Fruit fly (Drosophila melanogaster) whole organism, embryonic: ENCODE measurements around the gene CG11617.

ENCODE experiments used
- ATbp ChIP-seq: fragments of 200-800 bp; sonication (Bioruptor generic); optimal IDR thresholded peaks from 2 replicates; lab custom pipeline; 2017; ENCODE audit warnings: missing biosample characterization, mild to moderate bottlenecking, missing genetic modification characterization, missing genetic modification reagents
- CG11398 ChIP-seq: fragments of 200-800 bp; sonication (Bioruptor generic); optimal IDR thresholded peaks from 2 replicates; lab custom pipeline; 2016; ENCODE audit warnings: missing biosample characterization, missing genetic modification characterization
- CG12071 ChIP-seq: fragments of 200-800 bp; sonication (Bioruptor generic); optimal IDR thresholded peaks from 3 replicates; lab custom pipeline; 2018; ENCODE audit warnings: missing biosample characterization, mild to moderate bottlenecking, missing genetic modification characterization
- CG12299 ChIP-seq: fragments of 200-800 bp; sonication (Bioruptor generic); optimal IDR thresholded peaks from 2 replicates; lab custom pipeline; 2018; ENCODE audit warnings: missing biosample characterization, mild to moderate bottlenecking, missing genetic modification characterization
- CG14050 ChIP-seq: fragments of 200-800 bp; sonication (Bioruptor generic); IDR thresholded peaks from 3 replicates; pipeline ENCODE4 v1.3.6; 2022; ENCODE audit warnings: missing biosample characterization, missing genetic modification characterization
- CG1529 ChIP-seq: fragments of 200-800 bp; sonication (Bioruptor generic); optimal IDR thresholded peaks from 3 replicates; lab custom pipeline; 2018; ENCODE audit warnings: missing biosample characterization, missing genetic modification characterization
- CG16779 ChIP-seq: fragments of 200-800 bp; sonication (Bioruptor generic); IDR thresholded peaks from 2 replicates; pipeline ENCODE4 v1.3.6; 2022; ENCODE audit warnings: missing biosample characterization, missing genetic modification characterization
- CG17361 ChIP-seq: fragments of 200-800 bp; sonication (Bioruptor generic); IDR thresholded peaks from 3 replicates; pipeline ENCODE4 v1.3.6; 2022; ENCODE audit warnings: missing biosample characterization, missing genetic modification characterization
- CG17802 ChIP-seq: fragments of 200-800 bp; sonication (Bioruptor generic); optimal IDR thresholded peaks from 2 replicates; lab custom pipeline; 2018; ENCODE audit warnings: missing biosample characterization, mild to moderate bottlenecking, missing genetic modification characterization, moderate library complexity
- CG34376 ChIP-seq: fragments of 200-800 bp; sonication (Bioruptor generic); optimal IDR thresholded peaks from 2 replicates; lab custom pipeline; 2018; ENCODE audit warnings: missing biosample characterization, mild to moderate bottlenecking, missing genetic modification characterization
- CG4360 ChIP-seq: fragments of 200-800 bp; sonication (Bioruptor generic); IDR thresholded peaks from 2 replicates; pipeline ENCODE4 v1.3.6; 2022; ENCODE audit warnings: missing biosample characterization, missing genetic modification characterization
- CG4424 ChIP-seq: fragments of 200-800 bp; sonication (Bioruptor generic); optimal IDR thresholded peaks from 3 replicates; lab custom pipeline; 2016; ENCODE audit warnings: missing biosample characterization, missing genetic modification characterization
- CG6854 ChIP-seq: fragments of 200-800 bp; sonication (Bioruptor generic); optimal IDR thresholded peaks from 3 replicates; lab custom pipeline; 2017; ENCODE audit warnings: missing biosample characterization, mild to moderate bottlenecking, missing genetic modification characterization
- CG7271 ChIP-seq: fragments of 200-800 bp; sonication (Bioruptor generic); optimal IDR thresholded peaks from 2 replicates; lab custom pipeline; 2018; ENCODE audit warnings: missing biosample characterization, mild to moderate bottlenecking, missing genetic modification characterization, moderate library complexity
- CG7556 ChIP-seq: fragments of 200-800 bp; sonication (Bioruptor generic); optimal IDR thresholded peaks from 2 replicates; lab custom pipeline; 2017; ENCODE audit warnings: missing biosample characterization, mild to moderate bottlenecking, missing genetic modification characterization
- CG8359 ChIP-seq: fragments of 200-800 bp; sonication (Bioruptor generic); optimal IDR thresholded peaks from 2 replicates; lab custom pipeline; 2017; ENCODE audit warnings: missing biosample characterization, mild to moderate bottlenecking, missing genetic modification characterization, borderline replicate concordance
- CG8944 ChIP-seq: fragments of 200-800 bp; sonication (Bioruptor generic); optimal IDR thresholded peaks from 3 replicates; lab custom pipeline; 2016; ENCODE audit warnings: missing biosample characterization, missing genetic modification characterization
- CG9215 ChIP-seq: fragments of 200-800 bp; sonication (Bioruptor generic); IDR thresholded peaks from 2 replicates; pipeline ENCODE4 v1.3.6; 2022; ENCODE audit warnings: missing biosample characterization, missing genetic modification characterization
- CG9797 ChIP-seq: fragments of 200-800 bp; sonication (Bioruptor generic); optimal IDR thresholded peaks from 3 replicates; lab custom pipeline; 2018; ENCODE audit warnings: missing biosample characterization, mild to moderate bottlenecking, missing genetic modification characterization
- CG9876 ChIP-seq: fragments of 200-800 bp; sonication (Bioruptor generic); optimal IDR thresholded peaks from 2 replicates; lab custom pipeline; 2016; ENCODE audit warnings: missing biosample characterization, missing genetic modification characterization
- Dbx ChIP-seq: fragments of 200-800 bp; sonication (Bioruptor generic); IDR thresholded peaks from 3 replicates; pipeline ENCODE4 v1.3.6; 2022; ENCODE audit warnings: missing biosample characterization, missing genetic modification characterization
- Deaf1 ChIP-seq: fragments of 200-800 bp; optimal IDR thresholded peaks from 3 replicates; lab custom pipeline; 2019; ENCODE audit warnings: missing biosample characterization, mild to moderate bottlenecking, missing genetic modification characterization, moderate library complexity
- Drgx ChIP-seq: fragments of 200-800 bp; sonication (Bioruptor generic); IDR thresholded peaks from 2 replicates; pipeline ENCODE4 v1.3.6; 2022; ENCODE audit warnings: missing biosample characterization, missing genetic modification characterization
- Elba2 ChIP-seq: fragments of 200-800 bp; sonication (Bioruptor generic); optimal IDR thresholded peaks from 3 replicates; lab custom pipeline; 2016; ENCODE audit warnings: missing biosample characterization, missing genetic modification characterization
- H2.0 ChIP-seq: fragments of 200-800 bp; sonication (Bioruptor generic); IDR thresholded peaks from 2 replicates; pipeline ENCODE4 v1.3.6; 2022; ENCODE audit warnings: missing biosample characterization, missing genetic modification characterization
- HHEX ChIP-seq: fragments of 200-800 bp; sonication (Bioruptor generic); optimal IDR thresholded peaks from 3 replicates; lab custom pipeline; 2017; ENCODE audit warnings: missing biosample characterization, mild to moderate bottlenecking, missing genetic modification characterization, missing genetic modification reagents
- HmgD ChIP-seq: fragments of 200-800 bp; sonication (Bioruptor generic); optimal IDR thresholded peaks from 3 replicates; lab custom pipeline; 2016; ENCODE audit warnings: missing biosample characterization, missing genetic modification characterization
- Lim3 ChIP-seq: fragments of 200-800 bp; sonication (Bioruptor generic); IDR thresholded peaks from 2 replicates; pipeline ENCODE4 v1.3.6; 2022; ENCODE audit warnings: missing biosample characterization, missing genetic modification characterization
- Neu2 ChIP-seq: fragments of 200-800 bp; sonication (Bioruptor generic); optimal IDR thresholded peaks from 3 replicates; lab custom pipeline; 2016; ENCODE audit warnings: missing biosample characterization, missing genetic modification characterization, borderline replicate concordance
- Oaz ChIP-seq: fragments of 200-800 bp; sonication (Bioruptor generic); IDR thresholded peaks from 2 replicates; pipeline ENCODE4 v1.3.6; 2022; ENCODE audit warnings: missing biosample characterization, missing genetic modification characterization
- Rx ChIP-seq: fragments of 200-800 bp; sonication (Bioruptor generic); IDR thresholded peaks from 2 replicates; pipeline ENCODE4 v1.3.6; 2022; ENCODE audit warnings: missing biosample characterization, missing genetic modification characterization
- Spps ChIP-seq: fragments of 200-800 bp; sonication (Bioruptor generic); optimal IDR thresholded peaks from 2 replicates; lab custom pipeline; 2018; ENCODE audit warnings: missing biosample characterization, mild to moderate bottlenecking, missing genetic modification characterization
- TFAM ChIP-seq: fragments of 200-800 bp; sonication (Bioruptor generic); optimal IDR thresholded peaks from 2 replicates; lab custom pipeline; 2017; ENCODE audit warnings: missing biosample characterization, missing genetic modification characterization, inconsistent platforms
- crol ChIP-seq: fragments of 200-800 bp; sonication (Bioruptor generic); IDR thresholded peaks from 2 replicates; pipeline ENCODE4 v1.3.6; 2022; ENCODE audit warnings: missing biosample characterization, missing genetic modification characterization
- gem ChIP-seq: fragments of 200-800 bp; sonication (Bioruptor generic); optimal IDR thresholded peaks from 2 replicates; lab custom pipeline; 2019; ENCODE audit warnings: missing biosample characterization, mild to moderate bottlenecking, missing genetic modification characterization, moderate library complexity
- gfzf ChIP-seq: fragments of 200-800 bp; sonication (Bioruptor generic); optimal IDR thresholded peaks from 2 replicates; lab custom pipeline; 2016; ENCODE audit warnings: missing biosample characterization, mild to moderate bottlenecking, missing genetic modification characterization, moderate library complexity
- hb ChIP-seq: fragments of 200-800 bp; sonication (Bioruptor generic); IDR thresholded peaks from 3 replicates; pipeline ENCODE4 v1.3.6; 2022; ENCODE audit warnings: missing biosample characterization, missing genetic modification characterization; ENCODE audit not compliant: partially characterized antibody
- hkb ChIP-seq, 2 experiments: fragments of 200-800 bp in 1 of 2; fragments of >200 bp in 1 of 2; sonication (Bioruptor generic) in 1 of 2; IDR thresholded peaks in 1 of 2; optimal IDR thresholded peaks in 1 of 2; 2 replicates each; pipeline versions ENCODE4 v1.3.6 to Lab custom; 2017 to 2022; ENCODE audit warnings: missing biosample characterization in 1 of 2, missing genetic modification characterization in 1 of 2
- knrl ChIP-seq: fragments of 200-800 bp; sonication (Bioruptor generic); IDR thresholded peaks from 3 replicates; pipeline ENCODE4 v1.3.6; 2022; ENCODE audit warnings: missing biosample characterization, missing genetic modification characterization; ENCODE audit not compliant: partially characterized antibody
- nerfin-1 ChIP-seq: fragments of 200-800 bp; sonication (Bioruptor generic); optimal IDR thresholded peaks from 3 replicates; lab custom pipeline; 2019; ENCODE audit warnings: missing biosample characterization, mild to moderate bottlenecking, missing genetic modification characterization, moderate library complexity
- nmo ChIP-seq: fragments of 200-800 bp; sonication (Bioruptor generic); optimal IDR thresholded peaks from 2 replicates; lab custom pipeline; 2018; ENCODE audit warnings: missing biosample characterization, mild to moderate bottlenecking, missing genetic modification characterization, moderate library complexity
- prd ChIP-seq, 3 experiments: fragments of >200 bp in 2 of 3; fragments of 200-800 bp in 1 of 3; sonication (Bioruptor generic) in 1 of 3; optimal IDR thresholded peaks in 2 of 3; IDR thresholded peaks in 1 of 3; 2 replicates in 2 of 3; 3 replicates in 1 of 3; pipeline versions ENCODE4 v1.3.6 to Lab custom; 2017 to 2022; ENCODE audit warnings: missing biosample characterization in 1 of 3, missing genetic modification characterization in 1 of 3
- pzg ChIP-seq: fragments of 200-800 bp; sonication (Bioruptor generic); optimal IDR thresholded peaks from 3 replicates; lab custom pipeline; 2018; ENCODE audit warnings: missing biosample characterization, mild to moderate bottlenecking, missing genetic modification characterization, moderate library complexity
- sens-2 ChIP-seq: fragments of 200-800 bp; sonication (Bioruptor generic); IDR thresholded peaks from 2 replicates; pipeline ENCODE4 v1.3.6; 2022; ENCODE audit warnings: missing biosample characterization, missing genetic modification characterization
- tin ChIP-seq: fragments of 200-800 bp; sonication (Bioruptor generic); optimal IDR thresholded peaks from 3 replicates; lab custom pipeline; 2016; ENCODE audit warnings: missing biosample characterization, missing genetic modification characterization
- unc-4 ChIP-seq: fragments of 200-800 bp; sonication (Bioruptor generic); IDR thresholded peaks from 2 replicates; pipeline ENCODE4 v1.3.6; 2022; ENCODE audit warnings: missing biosample characterization, missing genetic modification characterization; ENCODE audit not compliant: partially characterized antibody
- zen2 ChIP-seq: fragments of 200-800 bp; sonication (Bioruptor generic); IDR thresholded peaks from 3 replicates; pipeline ENCODE4 v1.3.6; 2022; ENCODE audit warnings: missing biosample characterization, missing genetic modification characterization; ENCODE audit not compliant: partially characterized antibody

CG11617 gene

dm6 chr2L:166115-167069 lies 40.7 kb downstream of the CG11617 start (continued):
- TF ChIP-seq nerfin-1 (tag; lab: Kevin White, UChicago) (peak; percentile 73), Deaf1 (tag; lab: Kevin White, UChicago) (no peak), CG8359 (no peak), zen2 (no peak), CG17802 (no peak), CG8944 (GFP tag; lab: Kevin White, UChicago) (no peak), gfzf (GFP tag; lab: Kevin White, UChicago) (no peak), tin (peak; percentile 11), hb (GFP tag; lab: Robert Waterston, UW) (no peak), CG17361 (no peak), Spps (tag; lab: Kevin White, UChicago) (peak; percentile 57), CG12071 (GFP tag; lab: Kevin White, UChicago) (peak; percentile 89), gem (peak; percentile 75), unc-4 (GFP tag; lab: Robert Waterston, UW) (no peak), CG4424 (GFP tag; lab: Kevin White, UChicago) (peak; percentile 36), Dbx (GFP tag; lab: Robert Waterston, UW) (no peak), CG6854 (peak; percentile 78), CG7556 (peak; percentile 80), CG12299 (tag; lab: Kevin White, UChicago) (peak; percentile 76), Rx (GFP tag; lab: Robert Waterston, UW) (no peak), CG9215 (GFP tag; lab: Robert Waterston, UW) (no peak), prd (optimal IDR thresholded peaks at IDR 0.05; lab: Kevin White, UChicago) (no peak), prd (GFP tag; IDR thresholded peaks at IDR 0.05; lab: Robert Waterston, UW) (no peak), CG16779 (GFP tag; lab: Robert Waterston, UW) (no peak), CG34376 (GFP tag; lab: Kevin White, UChicago) (peak; percentile 97), H2.0 (GFP tag; lab: Robert Waterston, UW) (no peak), Elba2 (GFP tag; lab: Kevin White, UChicago) (no peak), hkb (optimal IDR thresholded peaks at IDR 0.05; lab: Kevin White, UChicago) (no peak), hkb (GFP tag; IDR thresholded peaks at IDR 0.05; lab: Robert Waterston, UW) (no peak), HHEX (GFP tag; lab: Kevin White, UChicago) (peak; percentile 86), CG1529 (peak; percentile 55), Lim3 (GFP tag; lab: Robert Waterston, UW) (no peak), CG4360 (no peak), Oaz (GFP tag; lab: Robert Waterston, UW) (no peak), knrl (GFP tag; lab: Robert Waterston, UW) (no peak), Neu2 (no peak), sens-2 (GFP tag; lab: Robert Waterston, UW) (no peak), nmo (peak; percentile 33), CG14050 (GFP tag; lab: Robert Waterston, UW) (no peak), CG9876 (GFP tag; lab: Kevin White, UChicago) (no peak), CG7271 (tag; lab: Kevin White, UChicago) (peak; percentile 43), CG9797 (GFP tag; lab: Kevin White, UChicago) (no peak), pzg (no peak), crol (GFP tag; lab: Robert Waterston, UW) (no peak), TFAM (no peak), CG11398 (GFP tag; lab: Kevin White, UChicago) (peak; percentile 69), HmgD (GFP tag; lab: Kevin White, UChicago) (peak; percentile 11), ATbp (GFP tag; lab: Kevin White, UChicago) (peak; percentile 81), Drgx (GFP tag; lab: Robert Waterston, UW) (no peak)
